Fruit fly (Drosophila melanogaster) whole organism, embryonic: ENCODE measurements around the gene Sem1.

Experiments used
- CG10431 ChIP-seq: fragments of 200-800 bp; sonication (Bioruptor generic); optimal IDR thresholded peaks from 3 replicates; lab custom pipeline; 2018; ENCODE audit warnings: missing biosample characterization, mild to moderate bottlenecking, missing genetic modification characterization
- CG16779 ChIP-seq: fragments of 200-800 bp; sonication (Bioruptor generic); IDR thresholded peaks from 2 replicates; pipeline ENCODE4 v1.3.6; 2022; ENCODE audit warnings: missing biosample characterization, missing genetic modification characterization
- CG18011 ChIP-seq: fragments of 200-800 bp; sonication (Bioruptor generic); optimal IDR thresholded peaks from 2 replicates; lab custom pipeline; 2017; ENCODE audit warnings: missing biosample characterization, missing genetic modification characterization, mild to moderate bottlenecking, moderate library complexity, missing genotype
- CG2116 ChIP-seq: fragments of 200-800 bp; sonication (Bioruptor generic); optimal IDR thresholded peaks from 3 replicates; lab custom pipeline; 2018; ENCODE audit warnings: missing biosample characterization, mild to moderate bottlenecking, missing genetic modification characterization
- CG34422 ChIP-seq: fragments of 200-800 bp; sonication (Bioruptor generic); IDR thresholded peaks from 3 replicates; pipeline ENCODE4 v1.3.6; 2022; ENCODE audit warnings: missing biosample characterization, missing genetic modification characterization
- HLH3B ChIP-seq: fragments of 200-800 bp; sonication (Bioruptor generic); IDR thresholded peaks from 2 replicates; pipeline ENCODE4 v1.3.6; 2022; ENCODE audit warnings: missing biosample characterization, missing genetic modification characterization
- Hr39 ChIP-seq: fragments of >200 bp; optimal IDR thresholded peaks from 2 replicates; lab custom pipeline; 2017
- rib ChIP-seq: fragments of 200-800 bp; sonication (Bioruptor generic); IDR thresholded peaks from 2 replicates; pipeline ENCODE4 v1.3.6; 2022; ENCODE audit warnings: missing biosample characterization, missing genetic modification characterization

DNA sequence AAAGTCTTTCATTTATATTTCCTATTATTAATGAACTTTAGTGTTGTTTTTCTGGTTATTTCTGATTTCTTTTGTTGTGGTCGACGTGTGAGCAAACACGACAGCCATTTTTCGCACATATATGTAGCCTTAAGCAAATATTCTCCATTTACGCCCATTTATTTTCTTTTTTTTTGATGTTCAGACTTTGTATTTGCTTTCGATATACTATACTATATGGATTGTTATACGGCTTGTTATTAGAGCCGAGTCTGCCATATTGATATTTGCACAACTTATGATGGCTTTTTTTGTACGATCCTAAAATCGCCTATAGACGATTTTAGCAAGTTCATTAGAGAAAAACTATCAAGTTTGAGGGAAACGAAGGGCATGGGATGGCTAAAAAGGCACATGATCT, 16.1 kb upstream of the Sem1 start:
- TF ChIP-seq Hr39 (no peak), HLH3B (GFP tag; lab: Robert Waterston, UW) (no peak), CG18011 (GFP tag; lab: Kevin White, UChicago) (no peak), CG2116 (GFP tag; lab: Kevin White, UChicago) (no peak), rib (GFP tag; lab: Robert Waterston, UW) (peak; percentile 47; the same call in 1 of the 2 replicates), CG10431 (GFP tag; lab: Kevin White, UChicago) (no peak), CG16779 (GFP tag; lab: Robert Waterston, UW) (no peak), CG34422 (GFP tag; lab: Robert Waterston, UW) (no peak)
